Fruit fly (Drosophila melanogaster) whole organism, embryonic: Measurements from ENCODE around the gene IA-2.
A peak's percentile ranks its signal among the peaks of the same experiment; 100 is the strongest.

Experiments
- CG10274 ChIP-seq: fragments of 200-800 bp; sonication (Bioruptor generic); optimal IDR thresholded peaks from 3 replicates; lab custom pipeline; 2017; ENCODE audit warnings: missing biosample characterization, mild to moderate bottlenecking, missing genetic modification characterization
- CG13894 ChIP-seq: fragments of 200-800 bp; sonication (Bioruptor generic); optimal IDR thresholded peaks from 3 replicates; lab custom pipeline; 2018; ENCODE audit warnings: missing biosample characterization, mild to moderate bottlenecking, missing genetic modification characterization, moderate library complexity
- CG14014 ChIP-seq: fragments of 200-800 bp; sonication (Bioruptor generic); IDR thresholded peaks from 2 replicates; pipeline ENCODE4 v1.3.6; 2022; ENCODE audit warnings: missing biosample characterization, missing genetic modification characterization
- CG15073 ChIP-seq: fragments of 200-800 bp; sonication (Bioruptor generic); optimal IDR thresholded peaks from 2 replicates; lab custom pipeline; 2016; ENCODE audit warnings: missing biosample characterization, missing genetic modification characterization
- CG15514 ChIP-seq: fragments of 200-800 bp; sonication (Bioruptor generic); optimal IDR thresholded peaks from 3 replicates; lab custom pipeline; 2017; ENCODE audit warnings: missing biosample characterization, missing genetic modification characterization, mild to moderate bottlenecking, moderate library complexity, missing genetic modification reagents
- CG17385 ChIP-seq: fragments of 200-800 bp; sonication (Bioruptor generic); optimal IDR thresholded peaks from 3 replicates; lab custom pipeline; 2018; ENCODE audit warnings: missing biosample characterization, mild to moderate bottlenecking, missing genetic modification characterization
- CG17829 ChIP-seq: fragments of 200-800 bp; optimal IDR thresholded peaks from 2 replicates; lab custom pipeline; 2019; ENCODE audit warnings: missing biosample characterization, mild to moderate bottlenecking, missing genetic modification characterization, moderate library complexity
- CG2120 ChIP-seq: fragments of 200-800 bp; sonication (Bioruptor generic); optimal IDR thresholded peaks from 3 replicates; lab custom pipeline; 2016; ENCODE audit warnings: missing biosample characterization, missing genetic modification characterization
- CG3847 ChIP-seq: fragments of 200-800 bp; sonication (Bioruptor generic); IDR thresholded peaks from 2 replicates; pipeline ENCODE4 v1.3.6; 2022; ENCODE audit warnings: missing biosample characterization, missing genetic modification characterization
- CG4707 ChIP-seq: fragments of 200-800 bp; sonication (Bioruptor generic); optimal IDR thresholded peaks from 2 replicates; lab custom pipeline; 2018; ENCODE audit warnings: missing biosample characterization, mild to moderate bottlenecking, missing genetic modification characterization, moderate library complexity
- CG6854 ChIP-seq: fragments of 200-800 bp; sonication (Bioruptor generic); optimal IDR thresholded peaks from 3 replicates; lab custom pipeline; 2017; ENCODE audit warnings: missing biosample characterization, mild to moderate bottlenecking, missing genetic modification characterization
- CG7556 ChIP-seq: fragments of 200-800 bp; sonication (Bioruptor generic); optimal IDR thresholded peaks from 2 replicates; lab custom pipeline; 2017; ENCODE audit warnings: missing biosample characterization, mild to moderate bottlenecking, missing genetic modification characterization
- CG7963 ChIP-seq: fragments of 200-800 bp; sonication (Bioruptor generic); IDR thresholded peaks from 3 replicates; pipeline ENCODE4 v1.3.6; 2022; ENCODE audit warnings: missing biosample characterization, missing genetic modification characterization; ENCODE audit not compliant: partially characterized antibody
- CG9817 ChIP-seq: fragments of 200-800 bp; sonication (Bioruptor generic); optimal IDR thresholded peaks from 2 replicates; lab custom pipeline; 2018; ENCODE audit warnings: missing biosample characterization, mild to moderate bottlenecking, missing genetic modification characterization, moderate library complexity
- CG9876 ChIP-seq: fragments of 200-800 bp; sonication (Bioruptor generic); optimal IDR thresholded peaks from 2 replicates; lab custom pipeline; 2016; ENCODE audit warnings: missing biosample characterization, missing genetic modification characterization
- CrebB ChIP-seq: fragments of 200-800 bp; sonication (Bioruptor generic); optimal IDR thresholded peaks from 3 replicates; lab custom pipeline; 2018; ENCODE audit warnings: missing biosample characterization, mild to moderate bottlenecking, missing genetic modification characterization
- Doc2 ChIP-seq: fragments of 200-800 bp; sonication (Bioruptor generic); IDR thresholded peaks from 2 replicates; pipeline ENCODE4 v1.3.6; 2022; ENCODE audit warnings: missing biosample characterization, missing genetic modification characterization
- Gsc ChIP-seq: fragments of 200-800 bp; sonication (Bioruptor generic); IDR thresholded peaks from 2 replicates; pipeline ENCODE4 v1.3.6; 2022; ENCODE audit warnings: missing biosample characterization, missing genetic modification characterization
- Hmr ChIP-seq: fragments of 200-800 bp; sonication (Bioruptor generic); optimal IDR thresholded peaks from 3 replicates; lab custom pipeline; 2017; ENCODE audit warnings: mild to moderate bottlenecking, missing biosample characterization, missing genetic modification reagents, missing genetic modification characterization
- MTF-1 ChIP-seq: fragments of 200-800 bp; sonication (Bioruptor generic); optimal IDR thresholded peaks from 2 replicates; lab custom pipeline; 2018; ENCODE audit warnings: missing biosample characterization, mild to moderate bottlenecking, missing genetic modification characterization, borderline replicate concordance
- Myb ChIP-seq: fragments of 200-800 bp; sonication (Bioruptor generic); optimal IDR thresholded peaks from 2 replicates; lab custom pipeline; 2016; ENCODE audit warnings: missing biosample characterization, missing genetic modification characterization
- NfI ChIP-seq: fragments of 200-800 bp; sonication (Bioruptor generic); optimal IDR thresholded peaks from 3 replicates; lab custom pipeline; 2018; ENCODE audit warnings: missing biosample characterization, mild to moderate bottlenecking, missing genetic modification characterization, moderate library complexity
- Rx ChIP-seq: fragments of 200-800 bp; sonication (Bioruptor generic); IDR thresholded peaks from 2 replicates; pipeline ENCODE4 v1.3.6; 2022; ENCODE audit warnings: missing biosample characterization, missing genetic modification characterization
- Six4 ChIP-seq: fragments of 200-800 bp; sonication (Bioruptor generic); optimal IDR thresholded peaks from 2 replicates; lab custom pipeline; 2016; ENCODE audit warnings: missing biosample characterization, missing genetic modification characterization
- Spps ChIP-seq: fragments of 200-800 bp; sonication (Bioruptor generic); optimal IDR thresholded peaks from 2 replicates; lab custom pipeline; 2018; ENCODE audit warnings: missing biosample characterization, mild to moderate bottlenecking, missing genetic modification characterization
- TFAM ChIP-seq: fragments of 200-800 bp; sonication (Bioruptor generic); optimal IDR thresholded peaks from 2 replicates; lab custom pipeline; 2017; ENCODE audit warnings: missing biosample characterization, missing genetic modification characterization, inconsistent platforms
- Tbp ChIP-seq: fragments of >200 bp; optimal IDR thresholded peaks from 2 replicates; lab custom pipeline; 2018; ENCODE audit warnings: missing biosample characterization, missing genetic modification characterization
- Vsx1 ChIP-seq: fragments of 200-800 bp; sonication (Bioruptor generic); optimal IDR thresholded peaks from 2 replicates; lab custom pipeline; 2017; ENCODE audit warnings: missing biosample characterization, mild to moderate bottlenecking, missing genetic modification characterization, missing genetic modification reagents
- Xbp1 ChIP-seq: fragments of 200-800 bp; sonication (Bioruptor generic); optimal IDR thresholded peaks from 3 replicates; lab custom pipeline; 2016; ENCODE audit warnings: missing biosample characterization, mild to moderate bottlenecking, missing genetic modification characterization
- ac ChIP-seq: fragments of 200-800 bp; sonication (Bioruptor generic); optimal IDR thresholded peaks from 3 replicates; lab custom pipeline; 2017; ENCODE audit warnings: missing biosample characterization, mild to moderate bottlenecking, missing genetic modification characterization
- ara ChIP-seq: fragments of 200-800 bp; sonication (Bioruptor generic); IDR thresholded peaks from 2 replicates; pipeline ENCODE4 v1.3.6; 2022; ENCODE audit warnings: missing biosample characterization, missing genetic modification characterization
- ci ChIP-seq: fragments of 200-800 bp; sonication (Bioruptor generic); IDR thresholded peaks from 3 replicates; pipeline ENCODE4 v1.3.6; 2022; ENCODE audit warnings: missing biosample characterization, missing genetic modification characterization
- dimm ChIP-seq: fragments of 200-800 bp; sonication (Bioruptor generic); IDR thresholded peaks from 2 replicates; pipeline ENCODE4 v1.3.6; 2022; ENCODE audit warnings: missing biosample characterization, missing genetic modification characterization
- dmrt99B ChIP-seq: fragments of 200-800 bp; sonication (Bioruptor generic); optimal IDR thresholded peaks from 2 replicates; lab custom pipeline; 2018; ENCODE audit warnings: missing biosample characterization, mild to moderate bottlenecking, missing genetic modification characterization, moderate library complexity
- emc ChIP-seq: fragments of 200-800 bp; sonication (Bioruptor generic); optimal IDR thresholded peaks from 2 replicates; lab custom pipeline; 2016; ENCODE audit warnings: missing biosample characterization, missing genetic modification characterization
- gt ChIP-seq: fragments of 200-800 bp; sonication (Bioruptor generic); IDR thresholded peaks from 2 replicates; pipeline ENCODE4 v1.3.6; 2022; ENCODE audit warnings: missing biosample characterization, missing genetic modification characterization
- lilli ChIP-seq: fragments of 200-800 bp; sonication (Bioruptor generic); optimal IDR thresholded peaks from 3 replicates; lab custom pipeline; 2016; ENCODE audit warnings: missing biosample characterization, missing genetic modification characterization
- maf-S ChIP-seq: fragments of 200-800 bp; sonication (Bioruptor generic); optimal IDR thresholded peaks from 2 replicates; lab custom pipeline; 2016; ENCODE audit warnings: missing biosample characterization, missing genetic modification characterization
- nmo ChIP-seq: fragments of 200-800 bp; sonication (Bioruptor generic); optimal IDR thresholded peaks from 2 replicates; lab custom pipeline; 2018; ENCODE audit warnings: missing biosample characterization, mild to moderate bottlenecking, missing genetic modification characterization, moderate library complexity
- onecut ChIP-seq: fragments of 200-800 bp; sonication (Bioruptor generic); IDR thresholded peaks from 2 replicates; pipeline ENCODE4 v1.3.6; 2022; ENCODE audit warnings: missing biosample characterization, missing genetic modification characterization
- pfk ChIP-seq: fragments of 200-800 bp; sonication (Bioruptor generic); optimal IDR thresholded peaks from 2 replicates; lab custom pipeline; 2018; ENCODE audit warnings: missing biosample characterization, mild to moderate bottlenecking, missing genetic modification characterization, moderate library complexity
- pnt ChIP-seq: fragments of 200-800 bp; sonication (Bioruptor generic); optimal IDR thresholded peaks from 3 replicates; lab custom pipeline; 2016; ENCODE audit warnings: missing biosample characterization, missing genetic modification characterization
- scrt ChIP-seq: fragments of 200-800 bp; sonication (Bioruptor generic); optimal IDR thresholded peaks from 2 replicates; lab custom pipeline; 2018; ENCODE audit warnings: missing biosample characterization, mild to moderate bottlenecking, missing genetic modification characterization, moderate library complexity
- sens ChIP-seq: fragments of 200-800 bp; sonication (Bioruptor generic); peaks from one replicate; lab custom pipeline; 2016; ENCODE audit warnings: missing biosample characterization, missing genetic modification characterization
- sens-2 ChIP-seq: fragments of 200-800 bp; sonication (Bioruptor generic); IDR thresholded peaks from 2 replicates; pipeline ENCODE4 v1.3.6; 2022; ENCODE audit warnings: missing biosample characterization, missing genetic modification characterization
- so ChIP-seq: fragments of 200-800 bp; sonication (Bioruptor generic); IDR thresholded peaks from 3 replicates; pipeline ENCODE4 v1.3.6; 2022; ENCODE audit warnings: missing biosample characterization, missing genetic modification characterization
- tna ChIP-seq: fragments of 200-800 bp; sonication (Bioruptor generic); IDR thresholded peaks from 2 replicates; pipeline ENCODE4 v1.3.6; 2022; ENCODE audit warnings: missing biosample characterization, missing genetic modification characterization; ENCODE audit not compliant: partially characterized antibody
- tup ChIP-seq: fragments of 200-800 bp; sonication (Bioruptor generic); optimal IDR thresholded peaks from 2 replicates; lab custom pipeline; 2016; ENCODE audit warnings: missing biosample characterization, mild to moderate bottlenecking, missing genetic modification characterization, moderate library complexity
- unc-4 ChIP-seq: fragments of 200-800 bp; sonication (Bioruptor generic); IDR thresholded peaks from 2 replicates; pipeline ENCODE4 v1.3.6; 2022; ENCODE audit warnings: missing biosample characterization, missing genetic modification characterization; ENCODE audit not compliant: partially characterized antibody

The IA-2 gene

dm6 chr2L:1077053-1077452 is 29.2 kb upstream of the IA-2 start (continued):
- TF ChIP-seq CG13894 (tag; lab: Kevin White, UChicago), result no peak
- no peak for TF ChIP-seq CG17829 (tag; lab: Kevin White, UChicago)
- TF ChIP-seq pfk (GFP tag; lab: Kevin White, UChicago), result no peak
- no peak for TF ChIP-seq Six4 (GFP tag; lab: Kevin White, UChicago)
- TF ChIP-seq dmrt99B (tag; lab: Kevin White, UChicago), result no peak
- no peak for TF ChIP-seq lilli (GFP tag; lab: Kevin White, UChicago)
- no peak for TF ChIP-seq CG17385
- TF ChIP-seq, all 482 proteins: peak for 37

DNA sequence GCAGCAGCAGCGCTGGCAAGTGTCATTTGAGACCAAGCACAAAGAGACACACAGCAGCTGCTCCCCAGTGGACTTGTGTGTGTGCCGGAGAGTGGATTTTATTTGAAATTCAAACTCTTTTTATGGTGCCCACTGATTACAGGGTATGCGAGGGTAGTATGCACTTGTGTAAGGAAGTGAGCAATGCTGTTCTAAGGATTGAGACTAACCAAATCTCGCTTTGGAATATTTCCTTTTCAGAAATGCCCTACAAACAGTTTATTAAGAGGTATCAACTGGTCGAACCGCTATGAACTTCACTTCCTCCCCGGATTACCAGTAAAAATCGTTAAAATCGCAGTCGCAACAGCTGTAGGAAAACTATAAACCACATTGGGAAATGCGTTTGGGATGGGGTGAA is 27.9 kb upstream of the IA-2 start:
- TF ChIP-seq Xbp1 (GFP tag; lab: Kevin White, UChicago) (peak; percentile 96), NfI (GFP tag; lab: Kevin White, UChicago) (peak; percentile 85), MTF-1 (GFP tag; lab: Kevin White, UChicago) (peak; percentile 82), tna (GFP tag; lab: Robert Waterston, UW) (no peak), CrebB (tag; lab: Kevin White, UChicago) (peak; percentile 84), so (GFP tag; lab: Robert Waterston, UW) (peak; percentile 91; the same call in 2 of the 3 replicates), emc (GFP tag; lab: Kevin White, UChicago) (peak; percentile 42), gt (GFP tag; lab: Robert Waterston, UW) (peak; percentile 84), sens (GFP tag; lab: Kevin White, UChicago) (peak; percentile 100), CG6854 (GFP tag; lab: Kevin White, UChicago) (peak; percentile 23), CG7556 (GFP tag; lab: Kevin White, UChicago) (peak; percentile 82), Myb (GFP tag; lab: Kevin White, UChicago) (peak; percentile 66), onecut (GFP tag; lab: Robert Waterston, UW) (peak; percentile 91), Gsc (GFP tag; lab: Robert Waterston, UW) (peak; percentile 90), ac (GFP tag; lab: Kevin White, UChicago) (peak; percentile 89), maf-S (GFP tag; lab: Kevin White, UChicago) (peak; percentile 87), CG14014 (GFP tag; lab: Robert Waterston, UW) (peak; percentile 91), CG15514 (GFP tag; lab: Kevin White, UChicago) (peak; percentile 13), Vsx1 (GFP tag; lab: Kevin White, UChicago) (peak; percentile 74), Tbp (GFP tag; lab: Kevin White, UChicago) (no peak), CG7963 (GFP tag; lab: Robert Waterston, UW) (no peak), pnt (peak; percentile 94), sens-2 (GFP tag; lab: Robert Waterston, UW) (peak; percentile 92), CG4707 (peak; percentile 83), tup (GFP tag; lab: Kevin White, UChicago) (peak; percentile 85), CG2120 (peak; percentile 70), Doc2 (0 out of 2 replicates have a peak, but pooled peaks have one; percentile 39), Rx (peak; percentile 94), lilli (GFP tag; lab: Kevin White, UChicago) (peak; percentile 90), dimm (peak; percentile 90), ci (GFP tag; lab: Robert Waterston, UW) (peak; percentile 98), TFAM (GFP tag; lab: Kevin White, UChicago) (no peak), Spps (tag; lab: Kevin White, UChicago) (peak; percentile 76), CG9817 (peak; percentile 78), CG15073 (GFP tag; lab: Kevin White, UChicago) (peak; percentile 79), unc-4 (GFP tag; lab: Robert Waterston, UW) (no peak), CG3847 (GFP tag; lab: Robert Waterston, UW) (peak; percentile 81), CG10274 (GFP tag; lab: Kevin White, UChicago) (peak; percentile 66), ara (GFP tag; lab: Robert Waterston, UW) (peak; percentile 97), scrt (GFP tag; lab: Kevin White, UChicago) (peak; percentile 56), nmo (GFP tag; lab: Kevin White, UChicago) (peak; percentile 94), Hmr (GFP tag; lab: Kevin White, UChicago) (peak; percentile 71), CG9876 (GFP tag; lab: Kevin White, UChicago) (peak; percentile 89)
